Worm (Caenorhabditis elegans) whole organism, late embryonic: ENCODE results near the gene ZC449.1.

Experiments
- C38D4.7 ChIP-seq: fragments of 200-800 bp; sonication (Bioruptor generic); optimal IDR thresholded peaks from 2 replicates; lab custom pipeline; 2018; ENCODE audit warnings: mild to moderate bottlenecking, missing genetic modification characterization, moderate library complexity, missing compliant biosample characterization
- K02D7.2 ChIP-seq: sonication (generic microtip); optimal IDR thresholded peaks from 2 replicates; lab custom pipeline; 2017; ENCODE audit warnings: mild to moderate bottlenecking, missing genetic modification characterization, missing compliant biosample characterization
- Y22D7AL.16 ChIP-seq: sonication (generic microtip); optimal IDR thresholded peaks from 2 replicates; lab custom pipeline; 2016; ENCODE audit warnings: missing genetic modification characterization, missing compliant biosample characterization
- ama-1 ChIP-seq: fragments of 150-350 bp; optimal IDR thresholded peaks from 2 replicates; lab custom pipeline; 2014
- ceh-19 ChIP-seq: fragments of 200-800 bp; sonication (Bioruptor generic); optimal IDR thresholded peaks from 2 replicates; lab custom pipeline; 2018; ENCODE audit warnings: mild to moderate bottlenecking, missing genetic modification characterization, missing compliant biosample characterization
- ceh-2 ChIP-seq: sonication (generic microtip); optimal IDR thresholded peaks from 2 replicates; lab custom pipeline; 2016; ENCODE audit warnings: missing genotype, missing genetic modification characterization, missing compliant biosample characterization
- ceh-22 ChIP-seq: sonication (generic microtip); optimal IDR thresholded peaks from 2 replicates; lab custom pipeline; 2017; ENCODE audit warnings: missing biosample characterization, missing genetic modification characterization
- ceh-45 ChIP-seq: fragments of 200-800 bp; sonication (Bioruptor generic); IDR thresholded peaks from 2 replicates; pipeline ENCODE4 v1.3.6; 2022; ENCODE audit warnings: missing genetic modification reagents, missing genetic modification characterization, missing compliant biosample characterization
- ceh-48 ChIP-seq: sonication (generic microtip); optimal IDR thresholded peaks from 2 replicates; lab custom pipeline; 2016; ENCODE audit warnings: missing genetic modification characterization, inconsistent platforms, missing compliant biosample characterization
- ceh-6 ChIP-seq: fragments of 200-800 bp; sonication (Bioruptor generic); optimal IDR thresholded peaks from 2 replicates; lab custom pipeline; 2018; ENCODE audit warnings: mild to moderate bottlenecking, missing genetic modification characterization, missing compliant biosample characterization
- ceh-9 ChIP-seq: sonication (generic microtip); optimal IDR thresholded peaks from 2 replicates; lab custom pipeline; 2016; ENCODE audit warnings: mild to moderate bottlenecking, missing genetic modification characterization, inconsistent platforms, missing compliant biosample characterization
- che-1 ChIP-seq: sonication (generic microtip); optimal IDR thresholded peaks from 2 replicates; lab custom pipeline; 2016; ENCODE audit warnings: mild to moderate bottlenecking, missing genetic modification characterization, missing compliant biosample characterization
- dmd-4 ChIP-seq: sonication (generic microtip); optimal IDR thresholded peaks from 2 replicates; lab custom pipeline; 2016; ENCODE audit warnings: borderline replicate concordance, missing genetic modification characterization, missing compliant biosample characterization
- elt-4 ChIP-seq: sonication (generic microtip); optimal IDR thresholded peaks from 2 replicates; lab custom pipeline; 2016; ENCODE audit warnings: missing genetic modification characterization, missing compliant biosample characterization
- fkh-6 ChIP-seq: sonication (generic microtip); optimal IDR thresholded peaks from 2 replicates; lab custom pipeline; 2016; ENCODE audit warnings: missing genetic modification characterization, missing compliant biosample characterization
- gmeb-2 ChIP-seq: sonication (generic microtip); optimal IDR thresholded peaks from 2 replicates; lab custom pipeline; 2016; ENCODE audit warnings: missing genetic modification characterization, inconsistent platforms, missing compliant biosample characterization
- hlh-13 ChIP-seq: fragments of 200-800 bp; sonication (Bioruptor generic); optimal IDR thresholded peaks from 2 replicates; lab custom pipeline; 2018; ENCODE audit warnings: mild to moderate bottlenecking, missing genetic modification characterization, missing compliant biosample characterization
- hlh-6 ChIP-seq: sonication (generic microtip); optimal IDR thresholded peaks from 2 replicates; lab custom pipeline; 2016; ENCODE audit warnings: missing genotype, missing genetic modification characterization, missing compliant biosample characterization
- lim-6 ChIP-seq: sonication (generic microtip); optimal IDR thresholded peaks from 2 replicates; lab custom pipeline; 2016; ENCODE audit warnings: missing genetic modification characterization, missing compliant biosample characterization
- lin-11 ChIP-seq: fragments of 200-800 bp; sonication (Bioruptor generic); optimal IDR thresholded peaks from 2 replicates; lab custom pipeline; 2018; ENCODE audit warnings: mild to moderate bottlenecking, missing genetic modification characterization, missing compliant biosample characterization
- madf-2 ChIP-seq: sonication (generic microtip); optimal IDR thresholded peaks from 2 replicates; lab custom pipeline; 2017; ENCODE audit warnings: missing genetic modification characterization, missing compliant biosample characterization
- nfya-1 ChIP-seq: sonication (generic microtip); optimal IDR thresholded peaks from 2 replicates; lab custom pipeline; 2017; ENCODE audit warnings: missing genetic modification characterization, mild to moderate bottlenecking, missing compliant biosample characterization, antibody characterized with exemption, moderate library complexity
- nhr-232 ChIP-seq: sonication (generic microtip); optimal IDR thresholded peaks from 2 replicates; lab custom pipeline; 2016; ENCODE audit warnings: missing genetic modification characterization, missing compliant biosample characterization
- npax-4 ChIP-seq: sonication (generic microtip); optimal IDR thresholded peaks from 2 replicates; lab custom pipeline; 2016; ENCODE audit warnings: missing genetic modification characterization, missing compliant biosample characterization
- pax-1 ChIP-seq: fragments of 150-350 bp; optimal IDR thresholded peaks from 2 replicates; lab custom pipeline; 2014; ENCODE audit warnings: missing biosample characterization, missing genetic modification characterization
- pqm-1 ChIP-seq: sonication (generic microtip); optimal IDR thresholded peaks from 2 replicates; lab custom pipeline; 2016; ENCODE audit warnings: missing genetic modification characterization, missing compliant biosample characterization
- ref-2 ChIP-seq: sonication (generic microtip); optimal IDR thresholded peaks from 2 replicates; lab custom pipeline; 2016; ENCODE audit warnings: missing genetic modification characterization, missing compliant biosample characterization
- rnt-1 ChIP-seq: sonication (generic microtip); optimal IDR thresholded peaks from 2 replicates; lab custom pipeline; 2016; ENCODE audit warnings: missing genetic modification characterization, missing compliant biosample characterization
- sdc-2 ChIP-seq: sonication (generic microtip); optimal IDR thresholded peaks from 2 replicates; lab custom pipeline; 2016; ENCODE audit warnings: missing genotype, missing genetic modification characterization, missing compliant biosample characterization
- sox-4 ChIP-seq: sonication (generic microtip); optimal IDR thresholded peaks from 2 replicates; lab custom pipeline; 2017; ENCODE audit warnings: mild to moderate bottlenecking, missing genetic modification characterization, inconsistent platforms, missing compliant biosample characterization
- syd-9 ChIP-seq: sonication (generic microtip); optimal IDR thresholded peaks from 2 replicates; lab custom pipeline; 2016; ENCODE audit warnings: mild to moderate bottlenecking, missing genetic modification characterization, moderate library complexity, missing compliant biosample characterization
- tbx-2 ChIP-seq: sonication (generic microtip); optimal IDR thresholded peaks from 2 replicates; lab custom pipeline; 2016; ENCODE audit warnings: missing genetic modification characterization, missing compliant biosample characterization
- tbx-7 ChIP-seq: sonication (generic microtip); optimal IDR thresholded peaks from 2 replicates; lab custom pipeline; 2016; ENCODE audit warnings: missing genotype, missing genetic modification characterization, missing compliant biosample characterization
- ttx-3 ChIP-seq: sonication (generic microtip); optimal IDR thresholded peaks from 2 replicates; lab custom pipeline; 2016; ENCODE audit warnings: missing genetic modification reagents, missing genetic modification characterization, missing compliant biosample characterization
- unc-3 ChIP-seq, 2 experiments: fragments of 200-800 bp in 1 of 2; sonication (Bioruptor generic) in 1 of 2; sonication (generic microtip) in 1 of 2; conservative IDR thresholded peaks in 1 of 2; optimal IDR thresholded peaks in 1 of 2; 2 replicates each; pipeline versions ENCODE4 v1.3.6 to Lab custom; 2016 to 2022; ENCODE audit warnings: missing compliant biosample characterization in 2 of 2, missing genetic modification characterization in 2 of 2, missing genetic modification reagents in 1 of 2
- unc-55 ChIP-seq: sonication (generic microtip); optimal IDR thresholded peaks from 2 replicates; lab custom pipeline; 2017; ENCODE audit warnings: missing biosample characterization, missing genetic modification reagents, missing genetic modification characterization
- unc-86 ChIP-seq: sonication (generic microtip); optimal IDR thresholded peaks from 2 replicates; lab custom pipeline; 2016; ENCODE audit warnings: missing genetic modification characterization, missing compliant biosample characterization
- zip-5 ChIP-seq: sonication (generic microtip); optimal IDR thresholded peaks from 2 replicates; lab custom pipeline; 2016; ENCODE audit warnings: missing genetic modification characterization, missing compliant biosample characterization
- ztf-16 ChIP-seq: sonication (generic microtip); optimal IDR thresholded peaks from 2 replicates; lab custom pipeline; 2017; ENCODE audit warnings: missing genetic modification characterization, missing compliant biosample characterization

The ZC449.1 gene

ce11 chrX:5067796-5068195 is 43.6 kb downstream of the ZC449.1 start, which contains the start of gene clc-7:
Gene clc-7, plus strand, starts transcription at chrX:5068096.
- TF ChIP-seq pax-1 (tag; lab: Kevin White, UChicago) = no peak
- TF ChIP-seq nhr-232 = no peak
- no peak for TF ChIP-seq nfya-1 (tag; lab: Kevin White, UChicago)
- no peak for TF ChIP-seq tbx-7 (tag; lab: Kevin White, UChicago)
- no peak for TF ChIP-seq syd-9 (tag; lab: Kevin White, UChicago)
- no peak for TF ChIP-seq madf-2 (tag; lab: Kevin White, UChicago)

DNA sequence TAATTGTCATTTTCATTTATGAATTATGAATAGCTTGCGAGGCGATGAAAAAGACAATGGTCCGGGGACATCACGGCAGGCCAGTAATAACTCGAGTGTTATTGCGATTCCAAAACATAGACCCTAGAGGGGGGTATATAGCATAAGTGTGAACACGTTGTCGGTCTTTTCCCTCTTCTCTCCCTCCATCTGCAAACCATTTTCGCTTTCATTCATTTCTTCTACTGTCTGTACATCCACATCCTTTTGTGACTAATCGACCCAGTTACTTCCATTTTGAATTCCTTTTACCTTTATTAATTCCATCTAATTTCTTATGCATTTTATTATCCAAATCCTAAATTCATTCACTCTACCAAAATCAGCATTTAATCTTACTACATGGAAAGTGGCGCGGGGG is 46.8 kb downstream of the ZC449.1 start:
- TF ChIP-seq ceh-9 (tag; lab: Kevin White, UChicago) = no peak
- TF ChIP-seq ceh-19 (GFP tag; lab: Kevin White, UChicago) = no peak
- no peak for TF ChIP-seq hlh-6
- TF ChIP-seq lin-11 (tag; lab: Kevin White, UChicago) = no peak
- no peak for TF ChIP-seq pax-1 (tag; lab: Kevin White, UChicago)
- no peak for TF ChIP-seq ceh-6 (GFP tag; lab: Kevin White, UChicago)
- no peak for TF ChIP-seq zip-5 (tag; lab: Kevin White, UChicago)

ce11 chrX:5073895-5074294 is 49.7 kb downstream of the ZC449.1 start:
- no peak for TF ChIP-seq ceh-2
- no peak for TF ChIP-seq pax-1 (tag; lab: Kevin White, UChicago)
- TF ChIP-seq sox-4 (tag; lab: Kevin White, UChicago) = no peak
- no peak for TF ChIP-seq ttx-3
- TF ChIP-seq rnt-1 = no peak
- no peak for TF ChIP-seq gmeb-2 (tag; lab: Kevin White, UChicago)
- no peak for TF ChIP-seq ceh-19 (GFP tag; lab: Kevin White, UChicago)
- no peak for TF ChIP-seq pqm-1 (tag; lab: Kevin White, UChicago)
- no peak for TF ChIP-seq lim-6 (tag; lab: Kevin White, UChicago)
- TF ChIP-seq ama-1 (lab: Kevin White, UChicago) = no peak
- TF ChIP-seq tbx-7 (tag; lab: Kevin White, UChicago) = no peak
- TF ChIP-seq tbx-2 (tag; lab: Kevin White, UChicago) = no peak
- no peak for TF ChIP-seq ceh-22
- TF ChIP-seq ref-2 (tag; lab: Kevin White, UChicago) = no peak
- no peak for TF ChIP-seq hlh-6
- no peak for TF ChIP-seq hlh-13 (GFP tag; lab: Kevin White, UChicago)
- TF ChIP-seq Y22D7AL.16 (tag; lab: Kevin White, UChicago) = no peak

DNA sequence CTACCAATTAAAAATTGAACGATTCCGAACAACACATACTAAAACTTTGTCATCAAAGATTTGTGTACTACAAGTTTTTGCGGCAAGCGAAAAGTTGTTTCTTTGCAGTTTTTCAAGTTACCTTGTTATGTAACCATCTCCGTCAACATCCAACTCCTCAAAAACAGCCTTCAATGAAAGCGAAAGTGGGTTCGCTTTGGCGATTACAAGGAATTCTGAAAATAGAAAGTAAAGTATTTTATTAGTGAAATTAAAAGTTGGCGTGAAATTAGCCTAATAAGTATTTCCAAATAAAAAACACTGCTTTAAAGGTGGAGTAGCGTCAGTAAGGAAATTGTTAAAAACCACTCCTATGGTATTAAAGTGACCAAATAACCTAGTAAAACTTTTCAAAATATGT is 51.3 kb downstream of the ZC449.1 start:
- TF ChIP-seq fkh-6 (tag; lab: Kevin White, UChicago) (no peak), ceh-9 (tag; lab: Kevin White, UChicago) (no peak), ztf-16 (tag; lab: Kevin White, UChicago) (no peak), che-1 (tag; lab: Kevin White, UChicago) (no peak), npax-4 (tag; lab: Kevin White, UChicago) (no peak), unc-86 (tag; lab: Kevin White, UChicago) (no peak), C38D4.7 (GFP tag; lab: Kevin White, UChicago) (no peak), unc-3 (GFP tag; conservative IDR thresholded peaks at IDR 0.05; lab: Robert Waterston, UW) (no peak), unc-3 (tag; optimal IDR thresholded peaks at IDR 0.05; lab: Kevin White, UChicago) (no peak), dmd-4 (no peak), elt-4 (tag; lab: Kevin White, UChicago) (no peak), sdc-2 (no peak), ama-1 (lab: Kevin White, UChicago) (no peak), lim-6 (tag; lab: Kevin White, UChicago) (no peak), ceh-45 (no peak), ceh-48 (tag; lab: Kevin White, UChicago) (no peak), pax-1 (tag; lab: Kevin White, UChicago) (no peak), unc-55 (GFP tag; lab: Kevin White, UChicago) (no peak), hlh-6 (no peak), nhr-232 (no peak), K02D7.2 (tag; lab: Kevin White, UChicago) (no peak)
